Fruit fly (Drosophila melanogaster) ovary, adult (tissue): ENCODE results near the gene Iris.
A peak's percentile ranks its signal among the peaks of the same experiment; 100 is the strongest.

Source experiments
- CG17801 ChIP-seq: fragments of 200-800 bp; optimal IDR thresholded peaks from 2 replicates; lab custom pipeline; 2019; ENCODE audit warnings: missing biosample characterization, mild to moderate bottlenecking, missing genetic modification characterization, moderate library complexity; ENCODE audit not compliant: partially characterized antibody

Iris gene

DNA sequence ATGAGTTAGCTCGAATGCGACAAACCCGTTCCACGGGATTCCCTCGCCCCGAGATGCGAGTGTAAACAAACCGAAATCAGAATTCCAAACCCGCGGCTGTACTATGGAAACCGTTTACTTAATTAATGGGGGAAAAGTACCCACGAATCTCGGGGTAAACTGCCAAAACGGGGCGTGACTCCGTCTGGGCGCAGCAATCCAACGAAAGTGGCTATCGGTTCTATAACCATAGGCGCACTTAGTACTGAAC lies 11.3 kb downstream of the Iris start:
- no peak for TF ChIP-seq CG17801 (GFP tag; lab: Kevin White, UChicago)

DNA sequence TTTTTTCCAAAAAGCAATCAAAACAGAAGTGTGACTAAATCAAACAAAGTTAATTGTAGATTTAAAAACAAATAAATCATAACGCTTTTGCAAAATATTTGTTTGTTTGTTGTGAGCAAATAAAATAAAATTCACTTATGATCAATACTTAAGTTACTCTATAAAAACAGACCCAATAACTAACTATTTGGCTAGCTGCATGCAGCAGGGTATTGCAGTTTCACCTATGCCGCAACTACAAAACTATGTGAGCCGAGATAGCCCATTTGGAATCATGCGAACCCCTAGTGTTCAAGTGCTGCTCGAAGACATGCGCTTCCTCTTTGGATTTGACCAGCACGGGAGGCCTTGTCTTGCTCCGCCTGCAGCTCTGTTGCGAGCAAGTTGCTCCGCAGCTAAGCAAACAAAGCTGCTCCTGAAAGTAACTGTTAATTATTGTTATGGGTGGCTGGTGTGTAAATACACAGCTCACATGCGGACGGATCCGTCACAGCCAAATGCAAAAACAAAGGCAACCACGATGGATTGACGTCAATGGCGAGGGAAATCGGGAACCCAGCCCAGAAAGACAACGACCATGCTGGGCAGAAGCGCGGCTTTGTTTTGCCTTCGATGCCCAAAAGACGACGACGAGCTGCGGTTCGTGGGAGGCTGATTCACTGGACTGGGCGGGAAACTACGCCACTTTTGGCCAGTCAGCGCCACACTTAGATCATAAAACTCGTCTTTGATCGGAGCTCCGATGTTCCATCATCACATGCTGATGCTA lies 11.8 kb downstream of the Iris start:
- TF ChIP-seq CG17801 (GFP tag; lab: Kevin White, UChicago) = no peak

DNA sequence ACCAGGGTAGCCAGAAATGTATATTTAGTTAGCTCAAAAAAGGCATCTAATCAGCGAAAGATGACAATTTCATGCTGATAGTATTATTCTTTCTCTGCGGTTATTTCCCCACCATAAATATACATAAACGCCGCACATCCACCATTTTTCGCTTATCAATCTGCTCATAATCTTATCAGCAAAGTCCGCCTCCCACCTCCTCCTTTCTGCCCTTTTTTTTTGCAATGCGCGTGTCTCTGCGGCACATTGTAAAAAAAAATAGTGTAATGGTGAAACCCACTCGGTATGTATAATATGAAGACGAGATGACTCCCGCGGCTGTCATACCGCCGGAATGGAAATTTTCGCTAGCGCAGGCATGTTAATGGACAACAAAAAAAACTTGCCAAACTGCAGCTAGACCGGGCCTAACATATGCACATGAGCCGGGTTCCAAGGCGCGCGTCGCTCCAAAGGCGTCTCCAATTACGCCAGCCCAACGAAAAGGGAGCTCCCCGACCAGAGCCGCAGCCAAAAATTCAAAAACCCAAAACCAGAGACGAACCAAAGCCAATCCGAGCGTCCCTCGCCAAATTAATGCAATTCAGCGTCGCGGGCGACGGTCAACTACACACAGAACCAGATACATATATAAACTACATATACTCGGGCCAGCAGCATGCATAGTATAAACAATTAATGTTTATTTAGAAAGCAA lies 13.5 kb downstream of the Iris start:
- TF ChIP-seq CG17801 (GFP tag; lab: Kevin White, UChicago) = no peak

DNA sequence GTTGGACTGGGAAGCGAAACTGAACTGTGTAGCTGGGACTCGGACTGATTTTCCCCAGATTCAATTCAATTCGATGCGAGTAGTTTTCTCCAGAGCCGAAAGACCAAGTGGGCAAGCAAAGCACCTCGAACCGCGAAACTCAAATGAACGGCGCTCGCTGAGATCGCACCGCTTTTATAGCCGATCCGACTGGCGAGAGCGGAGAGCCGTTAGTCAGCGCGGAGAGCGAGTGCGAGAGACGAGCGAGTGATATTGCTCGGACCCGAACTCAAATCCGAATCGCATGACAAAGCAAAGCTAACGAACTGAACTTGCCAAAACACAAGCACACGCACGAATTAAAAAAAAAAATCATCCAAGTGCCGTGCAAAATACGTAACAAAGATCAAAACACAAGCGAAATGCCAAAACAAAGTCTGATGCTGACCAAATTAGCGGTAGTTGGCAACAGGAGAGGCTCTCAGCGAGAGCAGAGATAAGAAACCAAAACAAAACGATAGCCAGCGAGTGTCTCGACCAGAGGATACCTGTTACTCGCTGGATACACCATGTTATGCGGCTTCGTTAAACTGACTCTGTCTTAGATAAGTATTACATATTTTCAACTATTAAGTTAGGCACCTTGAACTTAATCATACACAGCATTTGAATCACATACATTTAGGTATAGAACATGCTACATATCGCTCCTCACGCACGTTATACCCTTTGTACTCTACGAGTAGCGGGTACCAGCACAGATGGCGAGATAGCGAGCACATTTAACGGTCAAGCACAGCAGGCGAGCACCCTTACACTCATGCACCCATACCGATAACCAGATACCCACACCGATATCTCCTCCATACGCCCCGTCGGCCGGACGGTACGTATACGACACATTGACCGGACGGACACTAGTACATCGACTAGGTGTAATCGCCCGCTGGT lies 14.8 kb downstream of the Iris start:
- peak; percentile 55 for TF ChIP-seq CG17801 (GFP tag; lab: Kevin White, UChicago)

DNA sequence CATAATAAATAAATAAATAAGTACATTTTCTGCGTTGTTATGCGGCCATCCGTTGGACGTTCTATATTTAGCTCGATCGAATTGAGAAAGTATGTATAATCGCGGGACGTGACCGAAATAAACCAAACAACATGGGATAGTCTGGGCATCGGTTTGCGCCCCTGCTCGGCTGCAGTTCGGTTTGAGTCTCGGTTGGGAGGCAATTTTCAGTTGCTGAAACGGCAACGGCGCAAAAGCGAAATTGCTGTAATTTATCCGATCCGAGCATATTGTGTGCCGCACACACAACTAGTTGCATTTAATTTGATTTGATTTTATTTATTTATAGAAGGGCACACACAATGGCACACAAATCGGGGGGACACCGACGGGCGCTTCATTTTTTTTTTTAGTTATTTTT lies 15.7 kb downstream of the Iris start:
- TF ChIP-seq CG17801 (GFP tag; lab: Kevin White, UChicago) = no peak

DNA sequence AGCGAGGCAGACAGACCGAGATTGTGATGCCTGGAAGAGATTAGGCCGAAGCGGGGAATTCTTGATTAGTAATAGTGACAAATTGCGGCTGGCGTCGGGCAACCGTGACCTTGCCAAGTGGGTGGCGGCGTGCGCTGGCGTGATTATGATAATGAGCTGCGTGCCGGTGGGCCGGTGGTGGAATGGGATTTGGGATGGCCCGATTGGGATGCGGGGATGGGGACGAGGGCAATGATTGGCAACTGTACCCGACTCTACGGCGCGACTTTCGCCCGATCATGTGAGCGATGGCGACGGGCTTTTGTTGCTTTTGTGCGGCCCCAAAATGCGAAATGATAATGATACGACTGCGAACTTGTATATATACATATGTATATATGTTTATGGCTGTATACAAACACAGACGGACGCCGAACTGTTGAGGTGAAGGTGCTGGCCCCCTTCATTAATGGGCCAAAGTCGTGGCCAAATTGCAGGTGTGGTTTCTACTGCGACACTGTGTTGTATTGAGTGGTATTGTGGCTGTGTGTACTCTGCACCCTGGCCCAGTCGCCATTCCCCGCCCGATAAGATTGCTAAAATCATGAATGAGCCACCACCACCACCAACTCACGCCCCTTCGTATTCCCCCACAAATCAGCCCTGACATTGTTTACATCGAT lies 17.1 kb downstream of the Iris start:
- TF ChIP-seq CG17801 (GFP tag; lab: Kevin White, UChicago) = no peak

DNA sequence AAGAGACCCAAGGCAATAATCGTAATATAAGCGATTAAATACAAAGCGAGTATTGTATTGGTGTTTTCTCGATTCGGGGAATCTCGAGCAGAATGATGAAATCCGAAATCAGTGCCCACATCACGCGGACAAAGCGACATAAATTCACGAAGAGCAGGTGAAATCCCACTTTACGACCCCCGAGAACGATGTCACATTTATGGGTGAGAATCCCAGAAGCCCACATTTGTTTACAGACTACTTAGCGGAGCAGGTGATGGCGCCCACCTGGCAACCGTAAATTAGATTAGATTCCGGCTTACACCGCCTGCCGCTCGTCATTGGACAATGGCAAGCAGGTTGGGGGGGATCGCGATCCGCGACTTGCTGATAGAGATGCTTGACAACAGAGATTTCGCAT lies 19.7 kb downstream of the Iris start:
- no peak for TF ChIP-seq CG17801 (GFP tag; lab: Kevin White, UChicago)

DNA sequence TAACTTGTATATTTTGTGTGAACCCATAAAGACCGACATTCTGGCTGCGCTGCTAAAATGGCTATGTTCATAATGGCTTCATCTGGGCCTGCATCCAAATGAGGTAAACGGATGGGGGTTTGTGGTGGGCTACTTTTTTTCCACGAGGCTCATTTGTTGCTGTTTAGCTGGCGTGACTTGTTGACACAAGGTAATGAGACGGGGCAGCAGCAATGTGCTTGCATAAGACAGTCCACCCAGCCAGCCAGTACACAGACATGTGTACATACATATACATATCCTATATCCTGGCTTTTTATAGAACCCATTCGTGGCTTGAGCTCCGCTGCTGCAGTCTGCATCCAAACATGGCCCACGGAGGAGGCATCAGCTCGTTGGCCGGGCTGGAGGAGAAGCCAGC lies 21.3 kb downstream of the Iris start, which contains the start of gene CG14340:
Gene CG14340 (plus strand): TSS at position 301 of the 400 bp plus-strand sequence.
- no peak for TF ChIP-seq CG17801 (GFP tag; lab: Kevin White, UChicago)

DNA sequence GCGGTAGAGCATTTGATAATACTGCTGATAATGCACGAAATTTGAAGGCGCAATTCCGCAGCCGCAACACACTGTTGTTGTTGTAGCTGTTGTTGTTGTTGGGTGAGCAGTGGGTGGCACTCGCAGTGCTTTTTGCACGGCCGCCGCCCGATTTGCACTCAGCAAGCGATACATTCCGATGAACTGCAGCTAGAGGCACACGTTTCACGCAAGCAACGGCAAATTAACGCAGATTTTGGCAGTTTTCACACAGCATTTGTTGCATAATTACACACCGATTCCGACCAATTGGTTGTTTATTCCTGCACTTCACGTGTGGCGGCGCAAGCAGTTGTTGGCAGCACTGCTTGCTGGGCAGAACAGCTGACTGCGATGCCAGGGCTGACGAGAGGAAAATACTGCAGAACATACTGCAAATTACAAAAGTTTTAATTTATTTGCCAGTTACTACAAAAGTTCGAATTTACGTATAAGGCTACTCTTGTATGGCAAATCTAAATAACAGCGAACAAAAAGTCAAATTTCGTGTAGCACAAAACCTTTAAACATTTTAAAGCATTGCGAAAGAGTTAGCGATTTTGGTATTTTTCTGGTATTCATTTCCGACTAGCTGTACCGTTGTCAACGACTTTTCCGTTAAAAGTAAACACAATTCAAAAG lies 25.7 kb downstream of the Iris start, which contains the start of the genes PolrMT and CG14339:
Gene PolrMT (minus strand): TSS at position 345 of the 660 bp plus-strand sequence.
Gene CG14339 (plus strand): TSS at position 512 of the 660 bp plus-strand sequence.
- TF ChIP-seq CG17801 (GFP tag; lab: Kevin White, UChicago) = no peak

DNA sequence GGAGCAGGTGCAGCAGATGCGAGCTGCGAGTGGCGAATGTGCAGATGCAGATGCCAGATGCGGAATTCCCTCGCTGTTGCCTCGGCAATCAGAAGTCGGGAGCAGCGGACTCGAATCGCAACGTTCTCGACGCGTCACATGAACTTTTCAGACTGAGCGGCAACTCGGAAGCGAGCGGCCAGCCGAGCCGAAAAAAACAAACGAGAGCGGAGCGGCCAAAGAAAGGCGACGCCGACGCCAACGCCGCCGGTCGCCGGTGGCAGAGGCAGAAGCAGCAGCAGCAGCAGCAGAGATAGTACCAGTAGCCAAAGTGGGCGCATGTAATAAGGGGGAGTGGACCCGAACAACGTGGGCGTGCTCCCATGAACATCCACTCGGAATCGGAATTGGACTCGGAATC lies 31.5 kb downstream of the Iris start, which contains the start of gene CG4629:
Gene CG4629 (minus strand): TSS at position 156 of the 400 bp plus-strand sequence.
- no peak for TF ChIP-seq CG17801 (GFP tag; lab: Kevin White, UChicago)

DNA sequence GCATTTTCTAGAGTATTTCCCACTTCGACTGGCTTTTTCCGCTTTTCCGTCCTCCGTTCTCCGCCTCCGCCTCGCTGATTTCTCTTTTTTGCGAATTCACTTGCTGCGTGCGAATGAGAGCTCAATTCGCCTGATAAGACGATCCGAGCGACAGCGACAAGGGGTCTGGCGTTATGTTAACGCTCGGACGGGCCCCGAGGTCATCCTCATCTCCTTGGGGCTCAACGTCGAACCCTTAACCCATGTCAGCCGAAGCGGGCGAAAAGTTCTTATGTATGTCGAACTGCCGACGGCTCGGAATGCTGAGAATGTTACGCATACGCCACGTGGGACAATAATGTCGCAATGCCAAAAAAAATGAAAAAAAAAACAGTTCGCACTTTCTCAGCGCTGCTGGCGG lies 38.4 kb downstream of the Iris start:
- no peak for TF ChIP-seq CG17801 (GFP tag; lab: Kevin White, UChicago)

DNA sequence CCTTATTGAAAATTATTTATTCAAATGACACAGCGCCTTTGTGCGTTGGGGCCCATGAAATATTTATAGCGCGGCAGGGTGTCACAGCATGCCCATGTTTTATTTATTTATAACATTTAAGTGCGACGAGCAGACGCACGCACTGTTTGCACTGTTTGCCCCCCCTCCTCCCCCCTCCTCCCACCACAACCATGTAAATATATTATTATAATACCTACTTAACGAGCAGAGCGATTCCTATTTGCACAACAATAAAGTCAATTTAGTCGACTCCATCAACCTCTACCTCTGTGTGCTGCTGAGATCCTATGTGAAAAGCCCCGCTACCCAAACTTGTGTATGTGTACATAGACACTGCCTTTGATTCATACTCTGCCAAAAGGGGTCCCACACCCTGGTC lies 39.2 kb downstream of the Iris start:
- TF ChIP-seq CG17801 (GFP tag; lab: Kevin White, UChicago) = no peak

DNA sequence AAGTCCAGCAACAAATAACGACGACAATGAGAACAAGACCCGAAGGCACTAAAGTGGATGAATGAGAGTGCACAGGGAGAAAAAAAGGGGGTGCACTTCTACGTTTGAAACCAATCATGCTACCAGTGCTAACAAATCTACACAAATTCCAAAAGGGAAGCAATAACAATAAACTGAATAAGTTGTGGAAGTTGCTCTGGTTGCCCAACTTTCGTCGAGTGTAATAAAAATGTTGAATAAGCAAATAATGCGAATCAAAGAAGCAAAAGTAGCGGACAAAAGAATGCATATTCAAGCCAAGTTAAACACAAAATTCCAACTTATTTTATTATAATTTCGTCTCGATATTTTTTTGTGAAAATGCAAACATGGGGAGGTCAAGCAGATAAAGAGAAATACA lies 42.2 kb downstream of the Iris start:
- peak; percentile 37 for TF ChIP-seq CG17801 (GFP tag; lab: Kevin White, UChicago)
